Worm (Caenorhabditis elegans) whole organism, midembryonic: ENCODE measurements around the gene C05C9.1.

Experiments
- T22C8.4 ChIP-seq: fragments of 200-800 bp; sonication (Bioruptor generic); IDR thresholded peaks from 2 replicates; pipeline ENCODE4 v1.3.6; 2022; ENCODE audit warnings: missing genetic modification characterization, missing compliant biosample characterization
- cog-1 ChIP-seq: sonication (generic microtip); optimal IDR thresholded peaks from 2 replicates; lab custom pipeline; 2016; ENCODE audit warnings: missing genetic modification characterization, missing compliant biosample characterization
- flt-1 ChIP-seq: fragments of 200-800 bp; sonication (Bioruptor generic); IDR thresholded peaks from 2 replicates; pipeline ENCODE4 v1.3.6; 2022; ENCODE audit warnings: missing genetic modification characterization, missing compliant biosample characterization
- klf-2 ChIP-seq: fragments of 200-800 bp; sonication (Bioruptor generic); conservative IDR thresholded peaks from 2 replicates; pipeline ENCODE4 v1.3.6; 2022; ENCODE audit warnings: missing genetic modification reagents, missing genetic modification characterization, missing compliant biosample characterization
- med-1 ChIP-seq: sonication (generic microtip); optimal IDR thresholded peaks from 2 replicates; lab custom pipeline; 2017; ENCODE audit warnings: missing genetic modification characterization, mild to moderate bottlenecking, missing compliant biosample characterization, antibody characterized with exemption, missing genetic modification reagents; ENCODE audit not compliant: insufficient read depth
- ref-1 ChIP-seq: fragments of 200-800 bp; sonication (Bioruptor generic); conservative IDR thresholded peaks from 2 replicates; pipeline ENCODE4 v1.3.6; 2022; ENCODE audit warnings: missing genetic modification reagents, missing genetic modification characterization, missing compliant biosample characterization
- tab-1 ChIP-seq: fragments of 200-800 bp; sonication (Bioruptor generic); IDR thresholded peaks from 2 replicates; pipeline ENCODE4 v1.3.6; 2022; ENCODE audit warnings: missing genetic modification characterization, missing compliant biosample characterization
- ztf-23 ChIP-seq: fragments of 200-800 bp; sonication (Bioruptor generic); IDR thresholded peaks from 2 replicates; pipeline ENCODE4 v1.3.6; 2022; ENCODE audit warnings: missing genetic modification reagents, missing genetic modification characterization, missing compliant biosample characterization
- ztf-29 ChIP-seq: fragments of 200-800 bp; sonication (Bioruptor generic); IDR thresholded peaks from 2 replicates; pipeline ENCODE4 v1.3.6; 2022; ENCODE audit warnings: missing genetic modification reagents, missing genetic modification characterization, missing compliant biosample characterization

The C05C9.1 gene

DNA sequence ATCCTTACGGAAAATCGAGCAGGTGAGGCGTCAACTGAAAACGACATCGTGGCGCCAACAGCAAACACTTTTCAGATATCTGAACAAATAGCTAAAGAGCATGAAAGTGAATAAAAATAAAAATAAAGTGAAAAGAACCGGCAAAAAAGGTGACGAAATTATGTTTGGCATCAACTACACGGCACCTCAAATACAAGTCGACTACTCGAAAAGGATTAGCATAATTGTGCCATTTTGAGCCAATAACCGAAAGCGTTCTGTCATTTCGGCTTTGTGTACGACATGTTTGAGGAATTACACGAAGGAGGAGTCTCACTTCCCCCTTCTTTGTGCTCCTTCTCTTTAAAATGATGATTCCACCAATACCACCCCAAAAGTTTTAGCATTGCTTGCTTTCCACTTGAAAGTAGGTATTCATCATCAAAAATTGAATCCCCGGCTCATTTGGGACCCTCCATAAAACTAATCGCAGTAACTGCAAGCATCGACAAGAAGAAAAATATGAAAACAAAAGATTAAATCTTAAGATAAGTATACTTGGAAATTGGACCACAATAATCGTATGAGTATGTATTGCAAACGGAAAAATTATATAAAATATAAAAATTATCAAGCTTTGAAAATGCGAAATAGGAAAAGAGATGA is 25.8 kb upstream of the C05C9.1 start:
- TF ChIP-seq T22C8.4 = no peak
- TF ChIP-seq tab-1 (GFP tag; lab: Robert Waterston, UW) = no peak
- no peak for TF ChIP-seq ztf-23 (GFP tag; lab: Robert Waterston, UW)
- no peak for TF ChIP-seq ztf-29 (GFP tag; lab: Robert Waterston, UW)
- no peak for TF ChIP-seq flt-1 (GFP tag; lab: Robert Waterston, UW)
- no peak for TF ChIP-seq klf-2
- TF ChIP-seq cog-1 = no peak
- TF ChIP-seq ref-1 = no peak
- no peak for TF ChIP-seq med-1 (GFP tag; lab: Kevin White, UChicago)

ce11 chrX:11136988-11137387 is 23.6 kb upstream of the C05C9.1 start:
- TF ChIP-seq tab-1 (GFP tag; lab: Robert Waterston, UW) = no peak
- no peak for TF ChIP-seq cog-1
- no peak for TF ChIP-seq klf-2
- no peak for TF ChIP-seq ref-1
- TF ChIP-seq med-1 (GFP tag; lab: Kevin White, UChicago) = no peak
- no peak for TF ChIP-seq T22C8.4
- TF ChIP-seq ztf-23 (GFP tag; lab: Robert Waterston, UW) = no peak
- no peak for TF ChIP-seq ztf-29 (GFP tag; lab: Robert Waterston, UW)
- TF ChIP-seq flt-1 (GFP tag; lab: Robert Waterston, UW) = no peak

- TF ChIP-seq ztf-23 (GFP tag; lab: Robert Waterston, UW) (no peak), med-1 (GFP tag; lab: Kevin White, UChicago) (no peak), flt-1 (GFP tag; lab: Robert Waterston, UW) (no peak), T22C8.4 (no peak)
These were observed 23.0 kb upstream of the C05C9.1 start for ce11 chrX:11137632-11138031.

ce11 chrX:11151494-11151893 is 9.1 kb upstream of the C05C9.1 start:
- TF ChIP-seq cog-1 = no peak
- no peak for TF ChIP-seq klf-2
- TF ChIP-seq tab-1 (GFP tag; lab: Robert Waterston, UW) = no peak
- TF ChIP-seq ztf-29 (GFP tag; lab: Robert Waterston, UW) = no peak
- no peak for TF ChIP-seq med-1 (GFP tag; lab: Kevin White, UChicago)
- no peak for TF ChIP-seq flt-1 (GFP tag; lab: Robert Waterston, UW)
- TF ChIP-seq ztf-23 (GFP tag; lab: Robert Waterston, UW) = no peak
- no peak for TF ChIP-seq ref-1
- no peak for TF ChIP-seq T22C8.4

DNA sequence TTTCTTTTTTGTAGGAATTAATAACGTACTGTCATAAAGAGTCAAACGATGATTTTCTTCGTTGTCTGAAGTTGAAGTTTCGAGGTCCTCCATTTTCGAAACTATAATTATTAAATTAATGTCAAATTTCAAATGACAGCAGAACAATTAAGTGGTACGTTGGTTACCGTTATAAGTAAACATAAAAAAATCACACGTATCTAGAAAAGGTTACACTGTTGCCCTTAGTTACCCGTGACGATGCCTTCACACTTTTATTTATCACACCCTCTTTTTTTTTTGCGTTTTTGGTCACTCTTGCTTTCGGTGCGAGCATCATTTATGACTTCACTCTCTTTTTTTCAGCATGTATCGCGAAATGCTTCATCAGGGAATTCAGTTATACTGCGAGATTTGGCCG is 7.9 kb upstream of the C05C9.1 start, which contains the start of the genes C05C9.3 and C05C9.2:
Gene C05C9.3, minus strand, starts transcription at position 101 of the 400 bp plus-strand sequence.
Gene C05C9.2, plus strand, starts transcription at position 346 of the 400 bp plus-strand sequence.
- TF ChIP-seq med-1 (GFP tag; lab: Kevin White, UChicago) (no peak), ztf-23 (GFP tag; lab: Robert Waterston, UW) (no peak), flt-1 (GFP tag; lab: Robert Waterston, UW) (no peak), cog-1 (no peak), klf-2 (no peak)

DNA sequence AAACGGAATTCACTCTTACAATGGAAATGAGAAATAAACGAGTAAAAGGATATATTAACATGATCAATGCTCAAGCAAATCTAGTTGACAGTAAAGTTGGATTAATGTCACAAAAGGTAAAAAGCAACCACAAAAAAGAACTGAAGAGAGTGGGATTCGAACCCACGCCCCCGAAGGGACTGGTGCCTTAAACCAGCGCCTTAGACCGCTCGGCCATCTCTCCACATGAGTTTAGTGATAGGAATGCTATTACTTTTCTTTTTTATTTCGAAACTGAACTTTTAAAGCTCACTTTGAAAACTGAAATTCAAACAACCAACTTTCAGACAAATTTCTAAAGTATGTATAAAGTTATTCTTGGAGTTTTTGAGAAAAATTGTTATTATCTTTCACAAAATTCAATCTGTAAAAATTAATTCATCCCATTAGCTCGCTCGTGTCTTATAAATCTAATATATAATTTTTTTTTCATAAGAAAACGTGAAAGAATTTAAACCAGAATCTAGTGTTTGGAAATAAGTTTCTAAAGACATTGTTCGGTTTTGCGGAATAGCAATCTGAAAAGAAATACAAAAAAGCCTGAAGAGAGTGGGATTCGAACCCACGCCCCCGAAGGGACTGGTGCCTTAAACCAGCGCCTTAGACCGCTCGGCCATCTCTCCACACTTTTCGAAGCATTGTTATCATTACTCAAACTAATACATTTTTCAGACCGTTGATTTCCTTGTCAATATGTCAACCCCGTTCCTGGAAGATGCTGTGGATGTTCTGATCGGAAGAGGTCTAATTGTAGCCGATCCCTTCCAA is 2.3 kb downstream of the C05C9.1 start:
- TF ChIP-seq tab-1 (GFP tag; lab: Robert Waterston, UW) (no peak), flt-1 (GFP tag; lab: Robert Waterston, UW) (no peak), klf-2 (no peak), cog-1 (no peak), T22C8.4 (no peak), ztf-23 (GFP tag; lab: Robert Waterston, UW) (no peak)

DNA sequence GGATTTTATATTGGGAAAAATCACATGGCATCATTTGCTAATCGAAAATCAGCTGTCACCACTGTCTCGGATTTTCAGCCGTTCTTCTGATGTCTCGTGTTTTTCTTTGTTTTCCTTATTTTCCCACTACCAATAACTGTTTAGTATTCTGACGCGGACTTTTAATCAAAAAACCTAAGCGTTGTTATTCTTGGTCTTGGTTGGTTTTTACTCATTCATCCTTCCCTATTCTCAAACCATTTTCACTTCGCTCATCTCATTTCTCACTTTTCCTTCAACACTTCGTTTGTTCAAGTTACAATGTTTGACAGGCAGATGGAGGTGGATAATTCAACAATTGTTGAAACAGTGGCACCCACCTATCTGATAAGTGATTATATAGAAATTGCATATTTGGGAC is 18.0 kb downstream of the C05C9.1 start, which contains the start of gene gnrr-6:
Gene gnrr-6, plus strand, starts transcription at position 301 of the 400 bp plus-strand sequence.
- no peak for TF ChIP-seq T22C8.4
- no peak for TF ChIP-seq ref-1
- no peak for TF ChIP-seq cog-1
- no peak for TF ChIP-seq med-1 (GFP tag; lab: Kevin White, UChicago)
- TF ChIP-seq klf-2 = no peak
- TF ChIP-seq ztf-23 (GFP tag; lab: Robert Waterston, UW) = no peak

- no peak for TF ChIP-seq ztf-29 (GFP tag; lab: Robert Waterston, UW)
- no peak for TF ChIP-seq flt-1 (GFP tag; lab: Robert Waterston, UW)
- no peak for TF ChIP-seq med-1 (GFP tag; lab: Kevin White, UChicago)
- no peak for TF ChIP-seq tab-1 (GFP tag; lab: Robert Waterston, UW)
- no peak for TF ChIP-seq ztf-23 (GFP tag; lab: Robert Waterston, UW)
- no peak for TF ChIP-seq klf-2
- no peak for TF ChIP-seq T22C8.4
- TF ChIP-seq cog-1 = no peak
- no peak for TF ChIP-seq ref-1
These were observed 24.9 kb downstream of the C05C9.1 start, which contains the start of gene gnrr-7 for ce11 chrX:11185498-11185897. gnrr-7 (plus strand) TSS chrX:11185798.

DNA sequence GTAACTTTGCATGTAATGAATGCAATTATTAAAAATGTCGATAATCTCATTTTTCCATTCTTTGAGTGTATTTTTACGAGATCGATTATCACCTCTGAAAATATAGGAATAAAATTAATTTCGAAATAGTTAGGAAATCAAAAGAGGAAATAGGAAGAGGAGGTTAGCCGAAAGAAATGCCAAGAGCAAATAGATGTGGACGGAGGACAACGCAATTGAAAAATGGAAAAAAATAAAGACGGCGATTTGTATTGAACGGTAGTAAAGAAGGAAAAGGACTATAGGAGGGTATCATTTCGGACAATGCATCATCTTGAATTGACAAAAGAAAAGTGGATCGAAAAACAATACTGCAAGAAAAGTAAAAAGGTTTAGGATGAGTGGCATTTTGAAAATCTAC is 28.9 kb downstream of the C05C9.1 start, which contains the start of gene F13D2.1:
Gene F13D2.1, minus strand, starts transcription at position 101 of the 400 bp plus-strand sequence.
- no peak for TF ChIP-seq T22C8.4
- no peak for TF ChIP-seq med-1 (GFP tag; lab: Kevin White, UChicago)
- no peak for TF ChIP-seq ztf-23 (GFP tag; lab: Robert Waterston, UW)
- no peak for TF ChIP-seq ztf-29 (GFP tag; lab: Robert Waterston, UW)
- TF ChIP-seq flt-1 (GFP tag; lab: Robert Waterston, UW) = no peak
- no peak for TF ChIP-seq klf-2
- TF ChIP-seq tab-1 (GFP tag; lab: Robert Waterston, UW) = no peak
- no peak for TF ChIP-seq cog-1
- TF ChIP-seq ref-1 = no peak

ce11 chrX:11190443-11190842 is 29.8 kb downstream of the C05C9.1 start:
- TF ChIP-seq med-1 (GFP tag; lab: Kevin White, UChicago) (no peak), cog-1 (peak; percentile 31), ztf-29 (GFP tag; lab: Robert Waterston, UW) (no peak), flt-1 (GFP tag; lab: Robert Waterston, UW) (no peak)
